Worm (Caenorhabditis elegans): Measurements from ENCODE around the gene C01G6.9.

- TF ChIP-seq elt-2 (tag; optimal IDR thresholded peaks at IDR 0.05) (no peak), aly-2 (tag; optimal IDR thresholded peaks at IDR 0.05) (no peak), unc-62 (GFP tag; optimal IDR thresholded peaks at IDR 0.05) (no peak), pha-4 (tag; optimal IDR thresholded peaks at IDR 0.05) (no peak), R02D3.7 (tag; optimal IDR thresholded peaks at IDR 0.05) (no peak), nhr-76 (tag; optimal IDR thresholded peaks at IDR 0.05) (no peak), nhr-12 (tag; optimal IDR thresholded peaks at IDR 0.05) (no peak), nhr-28 (tag; optimal IDR thresholded peaks at IDR 0.05) (no peak), unc-39 (tag; optimal IDR thresholded peaks at IDR 0.05) (no peak), ceh-16 (tag; optimal IDR thresholded peaks at IDR 0.05) (no peak), nhr-25 (tag; optimal IDR thresholded peaks at IDR 0.05) (no peak), fos-1 (tag; optimal IDR thresholded peaks at IDR 0.05) (no peak), nhr-77 (tag; optimal IDR thresholded peaks at IDR 0.05) (no peak)
Measured at ce11 chrII:9329474-9329873, 33.9 kb upstream of the C01G6.9 start, which contains the start of gene wbp-2.

All from whole organism, L3 larva.